Fruit fly (Drosophila melanogaster) whole organism, embryonic: Measurements from ENCODE around the gene Hgsnat.
A peak's percentile ranks its signal among the peaks of the same experiment; 100 is the strongest.

Source experiments
- Aef1 ChIP-seq: fragments of 200-800 bp; sonication (Bioruptor generic); IDR thresholded peaks from 3 replicates; pipeline ENCODE4 v1.3.6; 2022; ENCODE audit warnings: missing biosample characterization, missing genetic modification characterization
- Awh ChIP-seq: fragments of 200-800 bp; sonication (Bioruptor generic); IDR thresholded peaks from 2 replicates; pipeline ENCODE4, ENCODE4 v1.3.6; 2022; ENCODE audit warnings: missing biosample characterization, missing genetic modification characterization
- BEAF-32 ChIP-seq: fragments of 200-800 bp; sonication (Bioruptor generic); optimal IDR thresholded peaks from 3 replicates; lab custom pipeline; 2017; ENCODE audit warnings: missing biosample characterization, missing genetic modification characterization, mild to moderate bottlenecking, moderate library complexity, missing genetic modification reagents
- CG13287 ChIP-seq: fragments of 200-800 bp; sonication (Bioruptor generic); IDR thresholded peaks from 2 replicates; pipeline ENCODE4 v1.3.6; 2022; ENCODE audit warnings: missing biosample characterization, missing genetic modification characterization; ENCODE audit not compliant: partially characterized antibody
- CG1603 ChIP-seq: fragments of 200-800 bp; sonication (Bioruptor generic); optimal IDR thresholded peaks from 2 replicates; lab custom pipeline; 2019; ENCODE audit warnings: missing biosample characterization, mild to moderate bottlenecking, missing genetic modification characterization, moderate library complexity
- CG17385 ChIP-seq: fragments of 200-800 bp; sonication (Bioruptor generic); optimal IDR thresholded peaks from 3 replicates; lab custom pipeline; 2018; ENCODE audit warnings: missing biosample characterization, mild to moderate bottlenecking, missing genetic modification characterization
- CG30403 ChIP-seq: fragments of 200-800 bp; sonication (Bioruptor generic); optimal IDR thresholded peaks from 3 replicates; lab custom pipeline; 2016; ENCODE audit warnings: missing biosample characterization, missing genetic modification characterization
- CG3281 ChIP-seq: fragments of 200-800 bp; sonication (Bioruptor generic); optimal IDR thresholded peaks from 3 replicates; lab custom pipeline; 2017; ENCODE audit warnings: missing biosample characterization, mild to moderate bottlenecking, missing genetic modification characterization
- CG34224 ChIP-seq: fragments of 200-800 bp; sonication (Bioruptor generic); IDR thresholded peaks from 3 replicates; pipeline ENCODE4 v1.3.6; 2022; ENCODE audit warnings: missing biosample characterization, missing genetic modification characterization; ENCODE audit not compliant: partially characterized antibody
- CG34376 ChIP-seq: fragments of 200-800 bp; sonication (Bioruptor generic); optimal IDR thresholded peaks from 2 replicates; lab custom pipeline; 2018; ENCODE audit warnings: missing biosample characterization, mild to moderate bottlenecking, missing genetic modification characterization
- CG8089 ChIP-seq: fragments of 200-800 bp; sonication (Bioruptor generic); optimal IDR thresholded peaks from 3 replicates; lab custom pipeline; 2016; ENCODE audit warnings: missing biosample characterization, missing genetic modification characterization
- CG8924 ChIP-seq: fragments of 200-800 bp; optimal IDR thresholded peaks from 3 replicates; lab custom pipeline; 2019; ENCODE audit warnings: missing biosample characterization, mild to moderate bottlenecking, missing genetic modification characterization, moderate library complexity
- Deaf1 ChIP-seq: fragments of 200-800 bp; optimal IDR thresholded peaks from 3 replicates; lab custom pipeline; 2019; ENCODE audit warnings: missing biosample characterization, mild to moderate bottlenecking, missing genetic modification characterization, moderate library complexity
- Dll ChIP-seq: fragments of 200-800 bp; sonication (Bioruptor generic); IDR thresholded peaks from 4 replicates; pipeline ENCODE4 v1.3.6; 2022; ENCODE audit warnings: missing biosample characterization, missing genetic modification characterization; ENCODE audit not compliant: partially characterized antibody
- Doc3 ChIP-seq: fragments of 200-800 bp; sonication (Bioruptor generic); IDR thresholded peaks from 3 replicates; pipeline ENCODE4 v1.3.6; 2022; ENCODE audit warnings: missing biosample characterization, missing genetic modification characterization; ENCODE audit not compliant: partially characterized antibody
- HHEX ChIP-seq: fragments of 200-800 bp; sonication (Bioruptor generic); optimal IDR thresholded peaks from 3 replicates; lab custom pipeline; 2017; ENCODE audit warnings: missing biosample characterization, mild to moderate bottlenecking, missing genetic modification characterization, missing genetic modification reagents
- HLHmδ ChIP-seq: fragments of 200-800 bp; sonication (Bioruptor generic); optimal IDR thresholded peaks from 2 replicates; lab custom pipeline; 2018; ENCODE audit warnings: missing biosample characterization, mild to moderate bottlenecking, missing genetic modification characterization, moderate library complexity
- HmgD ChIP-seq: fragments of 200-800 bp; sonication (Bioruptor generic); optimal IDR thresholded peaks from 3 replicates; lab custom pipeline; 2016; ENCODE audit warnings: missing biosample characterization, missing genetic modification characterization
- HmgZ ChIP-seq: fragments of 200-800 bp; sonication (Bioruptor generic); optimal IDR thresholded peaks from 2 replicates; lab custom pipeline; 2018; ENCODE audit warnings: missing biosample characterization, mild to moderate bottlenecking, missing genetic modification characterization
- Hr39 ChIP-seq: fragments of >200 bp; optimal IDR thresholded peaks from 2 replicates; lab custom pipeline; 2017
- Kr ChIP-seq: fragments of 200-800 bp; sonication (Bioruptor generic); optimal IDR thresholded peaks from 2 replicates; lab custom pipeline; 2017; ENCODE audit warnings: missing biosample characterization, mild to moderate bottlenecking, missing genetic modification characterization
- Lhr ChIP-seq: fragments of 200-800 bp; sonication (Bioruptor generic); optimal IDR thresholded peaks from 3 replicates; lab custom pipeline; 2017; ENCODE audit warnings: mild to moderate bottlenecking, missing biosample characterization, missing genetic modification reagents, missing genetic modification characterization
- Lpt ChIP-seq: fragments of >200 bp; optimal IDR thresholded peaks from 2 replicates; lab custom pipeline; 2018; ENCODE audit warnings: missing biosample characterization, missing genetic modification characterization
- Optix ChIP-seq: fragments of 200-800 bp; sonication (Bioruptor generic); IDR thresholded peaks from 3 replicates; pipeline ENCODE4 v1.3.6; 2022; ENCODE audit warnings: missing biosample characterization, missing genetic modification characterization
- Rx ChIP-seq: fragments of 200-800 bp; sonication (Bioruptor generic); IDR thresholded peaks from 2 replicates; pipeline ENCODE4 v1.3.6; 2022; ENCODE audit warnings: missing biosample characterization, missing genetic modification characterization
- az2 ChIP-seq: fragments of 200-800 bp; sonication (Bioruptor generic); optimal IDR thresholded peaks from 3 replicates; lab custom pipeline; 2016; ENCODE audit warnings: missing biosample characterization, missing genetic modification characterization
- cad ChIP-seq: fragments of >200 bp; optimal IDR thresholded peaks from 2 replicates; lab custom pipeline; 2017; ENCODE audit warnings: missing biosample characterization, missing genetic modification characterization
- chinmo ChIP-seq: fragments of 200-800 bp; sonication (Bioruptor generic); IDR thresholded peaks from 4 replicates; pipeline ENCODE4 v1.3.6; 2022; ENCODE audit warnings: missing biosample characterization, missing genetic modification characterization; ENCODE audit not compliant: partially characterized antibody
- dpn ChIP-seq, 2 experiments: fragments of 200-800 bp; sonication (Bioruptor generic); optimal IDR thresholded peaks; 3 replicates each; lab custom pipeline; 2016; ENCODE audit warnings: missing biosample characterization in 2 of 2, missing genetic modification characterization in 2 of 2
- eyg ChIP-seq: fragments of 200-800 bp; sonication (Bioruptor generic); optimal IDR thresholded peaks from 3 replicates; lab custom pipeline; 2016; ENCODE audit warnings: missing biosample characterization, missing genetic modification characterization
- hkb ChIP-seq, 2 experiments: fragments of 200-800 bp in 1 of 2; fragments of >200 bp in 1 of 2; sonication (Bioruptor generic) in 1 of 2; IDR thresholded peaks in 1 of 2; optimal IDR thresholded peaks in 1 of 2; 2 replicates each; pipeline versions ENCODE4 v1.3.6 to Lab custom; 2017 to 2022; ENCODE audit warnings: missing biosample characterization in 1 of 2, missing genetic modification characterization in 1 of 2
- ken ChIP-seq: fragments of 200-800 bp; sonication (Bioruptor generic); IDR thresholded peaks from 3 replicates; pipeline ENCODE4 v1.3.6; 2022; ENCODE audit warnings: missing biosample characterization, missing genetic modification characterization
- knrl ChIP-seq: fragments of 200-800 bp; sonication (Bioruptor generic); IDR thresholded peaks from 3 replicates; pipeline ENCODE4 v1.3.6; 2022; ENCODE audit warnings: missing biosample characterization, missing genetic modification characterization; ENCODE audit not compliant: partially characterized antibody
- lola ChIP-seq, 3 experiments: fragments of >200 bp in 2 of 3; fragments of 200-800 bp in 1 of 3; sonication (Bioruptor generic) in 1 of 3; optimal IDR thresholded peaks; 2 replicates each; lab custom pipeline; 2017 to 2019; ENCODE audit warnings: missing biosample characterization in 3 of 3, missing genetic modification characterization in 3 of 3, mild to moderate bottlenecking in 1 of 3, moderate library complexity in 1 of 3
- mld ChIP-seq: fragments of 200-800 bp; sonication (Bioruptor generic); IDR thresholded peaks from 3 replicates; pipeline ENCODE4 v1.3.6; 2022; ENCODE audit warnings: missing biosample characterization, missing genetic modification characterization; ENCODE audit not compliant: partially characterized antibody
- nerfin-2 ChIP-seq: fragments of 200-800 bp; sonication (Bioruptor generic); IDR thresholded peaks from 2 replicates; pipeline ENCODE4 v1.3.6; 2022; ENCODE audit warnings: missing biosample characterization, missing genetic modification characterization; ENCODE audit not compliant: partially characterized antibody
- odd ChIP-seq: fragments of 200-800 bp; sonication (Bioruptor generic); optimal IDR thresholded peaks from 2 replicates; lab custom pipeline; 2017; ENCODE audit warnings: missing biosample characterization, mild to moderate bottlenecking, missing genetic modification characterization
- org-1 ChIP-seq: fragments of 200-800 bp; sonication (Bioruptor generic); optimal IDR thresholded peaks from 2 replicates; lab custom pipeline; 2017; ENCODE audit warnings: missing biosample characterization, missing genetic modification characterization
- otp ChIP-seq: fragments of 200-800 bp; sonication (Bioruptor generic); IDR thresholded peaks from 3 replicates; pipeline ENCODE4, ENCODE4 v1.3.6; 2022; ENCODE audit warnings: missing biosample characterization, missing genetic modification characterization
- p53 ChIP-seq: fragments of 200-800 bp; sonication (Bioruptor generic); optimal IDR thresholded peaks from 2 replicates; lab custom pipeline; 2016; ENCODE audit warnings: missing biosample characterization, missing genetic modification characterization
- pum ChIP-seq: fragments of 200-800 bp; sonication (Bioruptor generic); optimal IDR thresholded peaks from 2 replicates; lab custom pipeline; 2016; ENCODE audit warnings: missing biosample characterization, missing genetic modification characterization
- row ChIP-seq: fragments of 200-800 bp; sonication (Bioruptor generic); IDR thresholded peaks from 3 replicates; pipeline ENCODE4 v1.3.6; 2022; ENCODE audit warnings: missing biosample characterization, missing genetic modification characterization
- run ChIP-seq: fragments of 200-800 bp; sonication (Bioruptor generic); optimal IDR thresholded peaks from 3 replicates; lab custom pipeline; 2018; ENCODE audit warnings: missing biosample characterization, mild to moderate bottlenecking, missing genetic modification characterization
- sens ChIP-seq: fragments of 200-800 bp; sonication (Bioruptor generic); peaks from one replicate; lab custom pipeline; 2016; ENCODE audit warnings: missing biosample characterization, missing genetic modification characterization
- so ChIP-seq: fragments of 200-800 bp; sonication (Bioruptor generic); IDR thresholded peaks from 3 replicates; pipeline ENCODE4 v1.3.6; 2022; ENCODE audit warnings: missing biosample characterization, missing genetic modification characterization
- sqz ChIP-seq: fragments of 200-800 bp; sonication (Bioruptor generic); optimal IDR thresholded peaks from 3 replicates; lab custom pipeline; 2018; ENCODE audit warnings: missing biosample characterization, mild to moderate bottlenecking, missing genetic modification characterization
- stc ChIP-seq: fragments of 200-800 bp; sonication (Bioruptor generic); IDR thresholded peaks from 2 replicates; pipeline ENCODE4 v1.3.6; 2022; ENCODE audit warnings: missing biosample characterization, missing genetic modification characterization
- tx ChIP-seq: fragments of 200-800 bp; sonication (Bioruptor generic); optimal IDR thresholded peaks from 2 replicates; lab custom pipeline; 2016; ENCODE audit warnings: missing biosample characterization, missing genetic modification characterization
- unc-4 ChIP-seq: fragments of 200-800 bp; sonication (Bioruptor generic); IDR thresholded peaks from 2 replicates; pipeline ENCODE4 v1.3.6; 2022; ENCODE audit warnings: missing biosample characterization, missing genetic modification characterization; ENCODE audit not compliant: partially characterized antibody

The Hgsnat gene

dm6 chrX:4955788-4956442 is 37.4 kb downstream of the Hgsnat start (continued):
- TF ChIP-seq Kr (GFP tag; lab: Kevin White, UChicago), result no peak
- TF ChIP-seq stc (GFP tag; lab: Robert Waterston, UW), result peak; percentile 51; the same call in 1 of the 2 replicates
- no peak for TF ChIP-seq Aef1 (GFP tag; lab: Robert Waterston, UW)
- no peak for TF ChIP-seq Rx
- peak; percentile 94; the same call in 3 of the 4 replicates for TF ChIP-seq chinmo
- TF ChIP-seq Lhr (GFP tag; lab: Kevin White, UChicago), result peak; percentile 100
- TF ChIP-seq Deaf1 (tag; lab: Kevin White, UChicago), result no peak
- peak; percentile 86 for TF ChIP-seq nerfin-2 (GFP tag; lab: Robert Waterston, UW)
- peak; percentile 2 for TF ChIP-seq p53 (GFP tag; lab: Kevin White, UChicago)
- TF ChIP-seq run (tag; lab: Kevin White, UChicago), result no peak
- peak; percentile 97 for TF ChIP-seq mld (GFP tag; lab: Robert Waterston, UW)
- peak; percentile 93 for TF ChIP-seq knrl
- no peak for TF ChIP-seq ken
- TF ChIP-seq CG8924 (tag; lab: Kevin White, UChicago), result no peak
- TF ChIP-seq CG13287 (GFP tag; lab: Robert Waterston, UW), result peak; percentile 96
- peak; percentile 12 for TF ChIP-seq CG30403 (GFP tag; lab: Kevin White, UChicago)
- TF ChIP-seq sqz (GFP tag; lab: Kevin White, UChicago), result peak; percentile 46
- TF ChIP-seq sens, result peak; percentile 92
- no peak for TF ChIP-seq az2
- peak; percentile 87 for TF ChIP-seq BEAF-32
- TF ChIP-seq Hr39 (lab: Kevin White, UChicago), result no peak
- no peak for TF ChIP-seq cad (GFP tag; lab: Kevin White, UChicago)
- peak; percentile 27 for TF ChIP-seq HHEX (GFP tag; lab: Kevin White, UChicago)
- peak; percentile 23 for TF ChIP-seq CG17385 (GFP tag; lab: Kevin White, UChicago)
- TF ChIP-seq row (GFP tag; lab: Robert Waterston, UW), result peak; percentile 67
- no peak for TF ChIP-seq CG3281 (GFP tag; lab: Kevin White, UChicago)
- TF ChIP-seq pum (GFP tag; lab: Kevin White, UChicago), result no peak
- TF ChIP-seq CG34376 (GFP tag; lab: Kevin White, UChicago), result peak; percentile 40
- no peak for TF ChIP-seq eyg (GFP tag; lab: Kevin White, UChicago)
- TF ChIP-seq dpn (GFP tag; optimal IDR thresholded peaks at IDR 0.05; lab: Kevin White, UChicago), result peak in 1 of 2 experiments; percentile 25
- TF ChIP-seq Awh (GFP tag; lab: Robert Waterston, UW), result no peak
- TF ChIP-seq hkb (optimal IDR thresholded peaks at IDR 0.05; lab: Kevin White, UChicago), result peak; percentile 14
- peak; percentile 40; the same call in 1 of the 2 replicates for TF ChIP-seq hkb (GFP tag; IDR thresholded peaks at IDR 0.05; lab: Robert Waterston, UW)
- peak; percentile 94 for TF ChIP-seq unc-4 (GFP tag; lab: Robert Waterston, UW)
- TF ChIP-seq Dll (GFP tag; lab: Robert Waterston, UW), result peak; percentile 97
- no peak for TF ChIP-seq tx (GFP tag; lab: Kevin White, UChicago)
- no peak for TF ChIP-seq Optix
- TF ChIP-seq otp, result no peak
- peak; percentile 3 for TF ChIP-seq odd (GFP tag; lab: Kevin White, UChicago)
- TF ChIP-seq CG8089 (GFP tag; lab: Kevin White, UChicago), result no peak
- peak; percentile 4 for TF ChIP-seq org-1 (GFP tag; lab: Kevin White, UChicago)
- TF ChIP-seq lola (GFP tag; optimal IDR thresholded peaks at IDR 0.05; lab: Kevin White, UChicago), result peak in 1 of 3 experiments; percentile 8
- TF ChIP-seq HmgD (GFP tag; lab: Kevin White, UChicago), result peak; percentile 48
- TF ChIP-seq Doc3 (GFP tag; lab: Robert Waterston, UW), result peak; percentile 94
- TF ChIP-seq Lpt (GFP tag; lab: Kevin White, UChicago), result no peak
- no peak for TF ChIP-seq so (GFP tag; lab: Robert Waterston, UW)
- TF ChIP-seq CG1603 (tag; lab: Kevin White, UChicago), result no peak
- TF ChIP-seq HmgZ (tag; lab: Kevin White, UChicago), result no peak
- no peak for TF ChIP-seq HLHmδ (GFP tag; lab: Kevin White, UChicago)
- TF ChIP-seq CG34224 (GFP tag; lab: Robert Waterston, UW), result peak; percentile 96
